Worm (Caenorhabditis elegans) whole organism, early embryonic: ENCODE results near the gene C07A9.5.
A peak's percentile ranks its signal among the peaks of the same experiment; 100 is the strongest.

Source experiments
- B0310.2 ChIP-seq: sonication (generic microtip); optimal IDR thresholded peaks from 2 replicates; lab custom pipeline; 2016; ENCODE audit warnings: mild to moderate bottlenecking, missing genetic modification characterization, missing compliant biosample characterization
- F13C5.2 ChIP-seq: sonication (generic microtip); optimal IDR thresholded peaks from 2 replicates; lab custom pipeline; 2017; ENCODE audit warnings: mild to moderate bottlenecking, missing genetic modification characterization, inconsistent platforms, missing compliant biosample characterization
- aly-1 ChIP-seq: sonication (generic microtip); optimal IDR thresholded peaks from 2 replicates; lab custom pipeline; 2016; ENCODE audit warnings: missing genetic modification characterization, missing compliant biosample characterization
- ama-1 ChIP-seq: fragments of 150-350 bp; optimal IDR thresholded peaks from 2 replicates; lab custom pipeline; 2014
- ceh-13 ChIP-seq: fragments of 200-800 bp; sonication (Bioruptor generic); optimal IDR thresholded peaks from 2 replicates; lab custom pipeline; 2018; ENCODE audit warnings: mild to moderate bottlenecking, missing genetic modification characterization, missing compliant biosample characterization
- ceh-36 ChIP-seq: sonication (generic microtip); optimal IDR thresholded peaks from 2 replicates; lab custom pipeline; 2016; ENCODE audit warnings: missing genetic modification characterization, inconsistent platforms, missing compliant biosample characterization
- ets-7 ChIP-seq: sonication (generic microtip); optimal IDR thresholded peaks from 2 replicates; lab custom pipeline; 2016; ENCODE audit warnings: missing genotype, missing genetic modification characterization, missing compliant biosample characterization
- flt-1 ChIP-seq: fragments of 200-800 bp; sonication (Bioruptor generic); IDR thresholded peaks from 2 replicates; pipeline ENCODE4 v1.3.6; 2022; ENCODE audit warnings: missing genetic modification characterization, missing compliant biosample characterization
- hmbx-1 ChIP-seq: sonication (generic microtip); optimal IDR thresholded peaks from 2 replicates; lab custom pipeline; 2016; ENCODE audit warnings: mild to moderate bottlenecking, missing genetic modification characterization, missing compliant biosample characterization
- hmg-4 ChIP-seq: fragments of 200-800 bp; sonication (Bioruptor generic); optimal IDR thresholded peaks from 2 replicates; lab custom pipeline; 2018; ENCODE audit warnings: mild to moderate bottlenecking, missing genetic modification characterization, missing compliant biosample characterization
- hnd-1 ChIP-seq: sonication (generic microtip); optimal IDR thresholded peaks from 2 replicates; lab custom pipeline; 2016; ENCODE audit warnings: missing genetic modification characterization, missing compliant biosample characterization
- pes-1 ChIP-seq: fragments of 200-800 bp; sonication (Bioruptor generic); IDR thresholded peaks from 2 replicates; pipeline ENCODE4 v1.3.6; 2022; ENCODE audit warnings: missing genetic modification reagents, missing genetic modification characterization, missing compliant biosample characterization
- scrt-1 ChIP-seq: fragments of 200-800 bp; sonication (Bioruptor generic); IDR thresholded peaks from 2 replicates; pipeline ENCODE4 v1.3.6; 2022; ENCODE audit warnings: missing genetic modification characterization, missing compliant biosample characterization
- sea-1 ChIP-seq: fragments of 200-800 bp; sonication (Bioruptor generic); conservative IDR thresholded peaks from 2 replicates; pipeline ENCODE4 v1.3.6; 2022; ENCODE audit warnings: missing genetic modification characterization, missing compliant biosample characterization
- tbx-11 ChIP-seq: fragments of 200-800 bp; sonication (Bioruptor generic); IDR thresholded peaks from 2 replicates; pipeline ENCODE4 v1.3.6; 2022; ENCODE audit warnings: missing genetic modification characterization, missing compliant biosample characterization
- tbx-37 ChIP-seq: fragments of 200-800 bp; sonication (Bioruptor generic); conservative IDR thresholded peaks from 2 replicates; pipeline ENCODE4 v1.3.6; 2022; ENCODE audit warnings: missing genetic modification reagents, missing genetic modification characterization, missing compliant biosample characterization
- tra-4 ChIP-seq: sonication (generic microtip); optimal IDR thresholded peaks from 2 replicates; lab custom pipeline; 2017; ENCODE audit warnings: missing genetic modification characterization, missing compliant biosample characterization

Gene C07A9.5

DNA sequence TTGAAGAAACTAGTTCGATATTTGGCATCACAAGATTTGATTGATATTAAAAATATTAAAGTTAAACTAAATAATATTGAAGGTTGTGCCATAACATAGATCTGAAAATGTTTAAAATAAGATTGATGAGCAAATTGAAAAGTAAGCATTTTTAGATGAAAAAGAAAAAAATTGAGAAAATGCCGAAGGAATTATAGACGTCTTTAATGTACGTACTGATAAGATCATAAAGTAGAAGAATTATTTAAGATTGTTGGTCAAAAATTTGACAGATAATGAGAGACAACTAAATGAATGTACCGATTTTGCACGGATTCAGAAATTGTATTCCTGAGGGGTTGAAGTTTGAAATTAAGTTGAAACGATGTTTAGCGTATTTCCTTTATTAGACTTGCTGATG, 37.6 kb upstream of the C07A9.5 start, which contains the start of gene ncx-7:
ncx-7 (minus strand) TSS at position 101 of the 400 bp plus-strand sequence.
- TF ChIP-seq hmg-4 (GFP tag; lab: Kevin White, UChicago) = no peak
- no peak for TF ChIP-seq hmbx-1 (tag; lab: Kevin White, UChicago)
- TF ChIP-seq tra-4 (tag; lab: Kevin White, UChicago) = no peak
- no peak for TF ChIP-seq hnd-1 (tag; lab: Kevin White, UChicago)
- no peak for TF ChIP-seq pes-1 (GFP tag; lab: Robert Waterston, UW)
- TF ChIP-seq F13C5.2 = no peak
- TF ChIP-seq ceh-36 = no peak
- no peak for TF ChIP-seq flt-1
- no peak for TF ChIP-seq tbx-37 (GFP tag; lab: Robert Waterston, UW)
- no peak for TF ChIP-seq aly-1
- TF ChIP-seq tbx-11 (GFP tag; lab: Robert Waterston, UW) = no peak

DNA sequence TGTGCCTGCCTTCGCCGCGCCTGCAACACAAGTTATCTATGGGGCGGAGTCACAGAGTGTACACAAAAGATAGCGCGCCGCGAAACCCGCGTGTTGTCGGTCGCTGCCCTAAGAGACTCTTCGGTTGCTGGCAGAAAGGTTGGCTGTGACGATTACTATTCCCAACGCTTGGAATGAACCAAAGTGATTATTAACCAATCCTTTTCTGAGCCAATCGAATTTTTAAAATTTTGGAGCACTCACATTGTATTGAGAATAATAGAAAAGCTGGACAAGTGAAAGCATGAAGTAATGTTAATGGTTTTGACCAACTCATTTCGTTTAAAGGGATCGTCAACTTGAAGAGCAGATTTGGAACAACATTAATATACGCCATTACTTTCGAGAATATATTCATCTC, 34.6 kb upstream of the C07A9.5 start:
- peak; percentile 57 for TF ChIP-seq ama-1
- no peak for TF ChIP-seq ceh-13 (GFP tag; lab: Kevin White, UChicago)
- TF ChIP-seq hnd-1 (tag; lab: Kevin White, UChicago) = no peak
- no peak for TF ChIP-seq tbx-11 (GFP tag; lab: Robert Waterston, UW)

DNA sequence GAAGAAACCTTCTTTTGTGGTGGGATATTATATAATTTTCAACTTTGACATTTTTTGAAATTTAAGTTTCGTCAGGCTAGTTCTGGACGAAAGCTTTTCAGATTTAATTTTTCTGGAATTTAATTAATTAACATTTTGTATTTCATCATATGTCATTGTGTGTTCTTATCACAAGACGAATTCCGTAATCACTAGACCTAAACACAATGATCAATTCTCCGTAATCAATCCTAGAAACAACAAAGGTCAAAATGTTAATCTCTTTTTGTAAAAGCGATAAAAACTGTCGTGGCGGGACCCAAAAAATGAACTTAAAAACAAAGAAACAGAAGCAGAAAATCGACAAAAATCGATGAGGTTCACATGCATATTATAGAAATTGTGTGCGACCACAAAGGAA, 32.1 kb upstream of the C07A9.5 start:
- TF ChIP-seq aly-1 = no peak

DNA sequence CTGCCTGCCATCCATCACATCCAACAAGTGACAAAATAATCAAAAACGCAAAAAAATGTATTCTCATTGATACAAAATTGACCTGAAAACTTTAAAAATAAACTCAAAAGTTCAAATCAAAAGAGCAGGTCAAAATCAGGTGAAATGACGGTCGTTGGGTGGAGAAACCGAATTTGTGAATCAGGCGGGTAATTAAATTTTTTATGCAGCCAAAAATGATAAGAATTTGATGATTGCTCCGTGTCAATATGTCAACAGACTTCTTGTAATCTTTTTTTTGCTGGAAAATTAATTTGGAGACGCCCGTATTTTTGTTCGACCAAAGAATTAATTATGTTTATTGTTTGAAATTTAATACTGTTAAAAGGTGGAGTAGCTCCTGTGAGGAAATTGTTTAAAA, 31.2 kb upstream of the C07A9.5 start, which contains the start of gene ncx-6:
ncx-6 (minus strand) TSS at position 88 of the 400 bp plus-strand sequence.
- TF ChIP-seq ceh-13 (GFP tag; lab: Kevin White, UChicago) (no peak), B0310.2 (tag; lab: Kevin White, UChicago) (no peak), tra-4 (tag; lab: Kevin White, UChicago) (no peak), scrt-1 (GFP tag; lab: Robert Waterston, UW) (no peak), ama-1 (no peak), ets-7 (no peak), sea-1 (no peak), F13C5.2 (no peak), flt-1 (no peak), hnd-1 (tag; lab: Kevin White, UChicago) (no peak), tbx-37 (GFP tag; lab: Robert Waterston, UW) (no peak), pes-1 (GFP tag; lab: Robert Waterston, UW) (no peak), tbx-11 (GFP tag; lab: Robert Waterston, UW) (no peak), hmbx-1 (tag; lab: Kevin White, UChicago) (no peak)

DNA sequence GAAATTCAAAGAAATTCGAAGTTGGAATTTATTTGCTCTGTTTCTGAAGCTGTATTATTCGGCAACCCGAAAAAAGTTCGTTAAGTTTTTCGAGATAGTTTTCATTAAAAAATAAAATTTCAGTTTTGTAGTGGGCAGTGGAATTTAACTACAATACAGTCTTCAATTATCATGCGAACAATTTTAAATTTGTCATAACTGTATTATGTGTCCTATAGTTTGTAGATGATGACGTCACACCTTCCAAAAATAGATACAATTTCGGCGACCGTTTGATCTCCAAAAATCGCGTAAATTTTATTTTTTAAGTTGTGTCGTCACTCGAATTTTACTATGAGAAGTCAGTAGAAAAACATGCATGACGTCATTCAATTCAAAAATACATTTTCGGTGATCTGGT, 30.6 kb upstream of the C07A9.5 start:
- TF ChIP-seq ets-7 (no peak), hmg-4 (GFP tag; lab: Kevin White, UChicago) (no peak)

DNA sequence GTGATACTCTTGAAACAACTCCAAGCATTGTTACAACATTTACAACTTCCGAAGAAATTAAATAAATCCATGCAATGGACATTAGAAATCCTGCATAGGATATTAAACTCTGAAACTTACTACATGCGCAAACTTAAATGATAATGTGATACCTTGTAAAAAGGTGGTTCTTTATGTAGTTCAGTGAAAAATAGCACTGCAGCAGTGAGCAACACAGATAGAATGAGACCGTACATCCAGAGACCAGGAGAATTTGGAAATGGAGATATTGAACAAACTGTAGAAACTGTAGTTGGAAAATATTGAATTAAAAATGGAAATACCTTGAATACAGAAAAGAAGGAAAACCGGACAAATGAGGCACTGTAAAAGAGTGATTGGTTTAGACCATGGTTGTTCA, 28.5 kb upstream of the C07A9.5 start:
- no peak for TF ChIP-seq ama-1
- TF ChIP-seq pes-1 (GFP tag; lab: Robert Waterston, UW) = no peak
- no peak for TF ChIP-seq ceh-13 (GFP tag; lab: Kevin White, UChicago)
- no peak for TF ChIP-seq tbx-11 (GFP tag; lab: Robert Waterston, UW)
- no peak for TF ChIP-seq tbx-37 (GFP tag; lab: Robert Waterston, UW)
- no peak for TF ChIP-seq scrt-1 (GFP tag; lab: Robert Waterston, UW)
- TF ChIP-seq ets-7 = no peak
- TF ChIP-seq B0310.2 (tag; lab: Kevin White, UChicago) = no peak
- no peak for TF ChIP-seq flt-1
- no peak for TF ChIP-seq tra-4 (tag; lab: Kevin White, UChicago)
- no peak for TF ChIP-seq aly-1
- TF ChIP-seq hmbx-1 (tag; lab: Kevin White, UChicago) = no peak
- no peak for TF ChIP-seq F13C5.2
- TF ChIP-seq ceh-36 = no peak
- TF ChIP-seq hnd-1 (tag; lab: Kevin White, UChicago) = no peak
- TF ChIP-seq sea-1 = no peak
- no peak for TF ChIP-seq hmg-4 (GFP tag; lab: Kevin White, UChicago)

DNA sequence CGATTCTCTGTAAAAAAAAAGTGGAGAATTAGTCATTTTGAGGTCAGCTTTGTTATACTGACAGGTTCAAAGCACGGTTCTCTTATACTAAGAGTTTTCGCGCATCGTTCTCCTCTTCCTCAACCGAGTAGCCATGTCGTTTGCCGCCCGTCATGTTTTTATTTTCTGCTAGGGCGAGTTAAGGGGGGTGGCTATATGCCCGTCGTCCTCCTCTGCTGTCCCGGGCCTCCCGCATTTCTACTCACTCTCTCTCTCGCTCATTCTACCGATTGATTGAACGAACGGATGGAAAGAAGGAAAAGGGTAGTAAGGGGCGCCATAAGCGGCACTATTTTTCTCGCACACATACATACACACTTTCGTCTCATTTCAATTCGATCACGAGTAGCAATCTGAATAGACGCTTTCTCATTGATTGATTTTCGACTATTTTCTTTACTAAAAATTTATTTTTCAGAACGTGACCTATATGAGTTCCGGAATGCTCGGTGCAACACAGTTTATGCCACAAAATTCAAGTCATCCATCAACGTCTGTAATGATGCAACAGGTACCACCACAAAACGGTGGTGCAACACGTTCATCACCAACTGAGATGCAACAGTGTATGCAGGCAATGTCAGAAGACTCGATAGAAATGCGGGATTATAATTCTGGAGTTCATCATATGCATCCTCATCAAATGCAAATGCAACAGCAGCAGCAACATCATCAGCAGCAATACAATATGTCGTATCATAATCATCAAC, 22.7 kb upstream of the C07A9.5 start:
- TF ChIP-seq tbx-11 (GFP tag; lab: Robert Waterston, UW) (no peak), ama-1 (no peak), B0310.2 (tag; lab: Kevin White, UChicago) (no peak), flt-1 (no peak), ets-7 (no peak), hmg-4 (GFP tag; lab: Kevin White, UChicago) (peak; percentile 60), tra-4 (tag; lab: Kevin White, UChicago) (no peak), F13C5.2 (peak; percentile 20), sea-1 (no peak), pes-1 (GFP tag; lab: Robert Waterston, UW) (0 out of 2 replicates have a peak, but pooled peaks have one; percentile 39), ceh-36 (no peak), ceh-13 (GFP tag; lab: Kevin White, UChicago) (no peak), tbx-37 (GFP tag; lab: Robert Waterston, UW) (0 out of 2 replicates have a peak, but pooled peaks have one; percentile 25), aly-1 (no peak), hmbx-1 (tag; lab: Kevin White, UChicago) (no peak), hnd-1 (tag; lab: Kevin White, UChicago) (no peak), scrt-1 (GFP tag; lab: Robert Waterston, UW) (no peak)

DNA sequence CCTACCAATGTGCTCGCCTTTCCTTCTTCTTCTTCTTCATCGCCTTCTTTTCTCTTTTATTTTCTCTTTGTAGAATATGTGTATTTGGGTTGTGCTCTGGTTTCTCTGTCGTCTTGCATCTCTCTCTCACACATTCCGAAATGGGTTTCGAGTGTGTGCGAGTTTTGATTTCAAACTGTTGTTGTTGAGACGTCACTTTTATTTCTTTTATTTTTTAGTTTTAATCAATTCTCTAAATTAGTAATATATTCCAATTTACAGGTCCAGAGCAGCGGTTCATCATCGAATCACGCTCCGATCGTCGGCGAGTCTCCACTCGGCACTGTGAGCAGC, 21.9 kb upstream of the C07A9.5 start:
- TF ChIP-seq tbx-11 (GFP tag; lab: Robert Waterston, UW) (no peak), sea-1 (no peak), hmbx-1 (tag; lab: Kevin White, UChicago) (no peak), pes-1 (GFP tag; lab: Robert Waterston, UW) (no peak), ceh-36 (no peak), ama-1 (no peak), F13C5.2 (no peak)
